Fruit fly (Drosophila melanogaster) whole organism, embryonic: Measurements from ENCODE around the gene Acn.
A peak's percentile ranks its signal among the peaks of the same experiment; 100 is the strongest.

Source experiments
- Atf-2 ChIP-seq: fragments of 200-800 bp; sonication (Bioruptor generic); optimal IDR thresholded peaks from 2 replicates; lab custom pipeline; 2016; ENCODE audit warnings: missing biosample characterization, missing genetic modification characterization
- B-H2 ChIP-seq: fragments of 200-800 bp; sonication (Bioruptor generic); optimal IDR thresholded peaks from 2 replicates; lab custom pipeline; 2018; ENCODE audit warnings: missing biosample characterization, mild to moderate bottlenecking, missing genetic modification characterization
- BtbVII ChIP-seq: fragments of 200-800 bp; sonication (Bioruptor generic); optimal IDR thresholded peaks from 3 replicates; lab custom pipeline; 2017; ENCODE audit warnings: missing biosample characterization, mild to moderate bottlenecking, missing genetic modification characterization
- CG11696 ChIP-seq: fragments of 200-800 bp; sonication (Bioruptor generic); IDR thresholded peaks from 2 replicates; pipeline ENCODE4 v1.3.6; 2022; ENCODE audit warnings: missing biosample characterization, missing genetic modification characterization
- CG12155 ChIP-seq: fragments of 200-800 bp; sonication (Bioruptor generic); optimal IDR thresholded peaks from 3 replicates; lab custom pipeline; 2016; ENCODE audit warnings: missing biosample characterization, missing genetic modification characterization
- CG12299 ChIP-seq: fragments of 200-800 bp; sonication (Bioruptor generic); optimal IDR thresholded peaks from 2 replicates; lab custom pipeline; 2018; ENCODE audit warnings: missing biosample characterization, mild to moderate bottlenecking, missing genetic modification characterization
- CG14965 ChIP-seq: fragments of 200-800 bp; sonication (Bioruptor generic); optimal IDR thresholded peaks from 2 replicates; lab custom pipeline; 2016; ENCODE audit warnings: missing biosample characterization, missing genetic modification characterization, borderline replicate concordance
- CG1603 ChIP-seq: fragments of 200-800 bp; sonication (Bioruptor generic); optimal IDR thresholded peaks from 2 replicates; lab custom pipeline; 2019; ENCODE audit warnings: missing biosample characterization, mild to moderate bottlenecking, missing genetic modification characterization, moderate library complexity
- CG17361 ChIP-seq: fragments of 200-800 bp; sonication (Bioruptor generic); IDR thresholded peaks from 3 replicates; pipeline ENCODE4 v1.3.6; 2022; ENCODE audit warnings: missing biosample characterization, missing genetic modification characterization
- CG18476 ChIP-seq: fragments of 200-800 bp; sonication (Bioruptor generic); optimal IDR thresholded peaks from 2 replicates; lab custom pipeline; 2016; ENCODE audit warnings: missing biosample characterization, mild to moderate bottlenecking, missing genetic modification characterization
- CG18619 ChIP-seq: fragments of 200-800 bp; sonication (Bioruptor generic); optimal IDR thresholded peaks from 3 replicates; lab custom pipeline; 2017; ENCODE audit warnings: missing biosample characterization, mild to moderate bottlenecking, missing genetic modification characterization
- CG18764 ChIP-seq: fragments of 200-800 bp; sonication (Bioruptor generic); optimal IDR thresholded peaks from 3 replicates; lab custom pipeline; 2016; ENCODE audit warnings: missing biosample characterization, missing genetic modification characterization
- CG2129 ChIP-seq: fragments of 200-800 bp; sonication (Bioruptor generic); IDR thresholded peaks from 2 replicates; pipeline ENCODE4 v1.3.6; 2022; ENCODE audit warnings: missing biosample characterization, missing genetic modification characterization; ENCODE audit not compliant: partially characterized antibody
- CG3163 ChIP-seq: fragments of 200-800 bp; sonication (Bioruptor generic); optimal IDR thresholded peaks from 3 replicates; lab custom pipeline; 2016; ENCODE audit warnings: missing biosample characterization, missing genetic modification characterization
- CG34224 ChIP-seq: fragments of 200-800 bp; sonication (Bioruptor generic); IDR thresholded peaks from 3 replicates; pipeline ENCODE4 v1.3.6; 2022; ENCODE audit warnings: missing biosample characterization, missing genetic modification characterization; ENCODE audit not compliant: partially characterized antibody
- CG3838 ChIP-seq: fragments of 200-800 bp; sonication (Bioruptor generic); optimal IDR thresholded peaks from 3 replicates; lab custom pipeline; 2016; ENCODE audit warnings: missing biosample characterization, missing genetic modification characterization
- CG4360 ChIP-seq: fragments of 200-800 bp; sonication (Bioruptor generic); IDR thresholded peaks from 2 replicates; pipeline ENCODE4 v1.3.6; 2022; ENCODE audit warnings: missing biosample characterization, missing genetic modification characterization
- CG6272 ChIP-seq: fragments of 200-800 bp; sonication (Bioruptor generic); IDR thresholded peaks from 2 replicates; pipeline ENCODE4 v1.3.6; 2022; ENCODE audit warnings: missing biosample characterization, missing genetic modification characterization
- CG7963 ChIP-seq: fragments of 200-800 bp; sonication (Bioruptor generic); IDR thresholded peaks from 3 replicates; pipeline ENCODE4 v1.3.6; 2022; ENCODE audit warnings: missing biosample characterization, missing genetic modification characterization; ENCODE audit not compliant: partially characterized antibody
- CG9797 ChIP-seq: fragments of 200-800 bp; sonication (Bioruptor generic); optimal IDR thresholded peaks from 3 replicates; lab custom pipeline; 2018; ENCODE audit warnings: missing biosample characterization, mild to moderate bottlenecking, missing genetic modification characterization
- Dip2 ChIP-seq: fragments of 200-800 bp; sonication (Bioruptor generic); IDR thresholded peaks from 2 replicates; pipeline ENCODE4 v1.3.6; 2022; ENCODE audit warnings: missing biosample characterization, missing genetic modification characterization
- Dip3 ChIP-seq: fragments of 200-800 bp; sonication (Bioruptor generic); optimal IDR thresholded peaks from 3 replicates; lab custom pipeline; 2016; ENCODE audit warnings: missing biosample characterization, missing genetic modification characterization
- Eip74EF ChIP-seq, 2 experiments: fragments of 200-800 bp in 1 of 2; fragments of >200 bp in 1 of 2; sonication (Bioruptor generic) in 1 of 2; optimal IDR thresholded peaks; 2 replicates each; lab custom pipeline; 2017 to 2019; ENCODE audit warnings: missing biosample characterization in 2 of 2, missing genetic modification characterization in 2 of 2, mild to moderate bottlenecking in 1 of 2, moderate library complexity in 1 of 2
- Ets97D ChIP-seq: fragments of 200-800 bp; sonication (Bioruptor generic); optimal IDR thresholded peaks from 3 replicates; lab custom pipeline; 2016; ENCODE audit warnings: missing biosample characterization, missing genetic modification characterization
- Fer1 ChIP-seq: fragments of 200-800 bp; sonication (Bioruptor generic); optimal IDR thresholded peaks from 2 replicates; lab custom pipeline; 2017; ENCODE audit warnings: missing biosample characterization, mild to moderate bottlenecking, missing genetic modification characterization
- Hr51 ChIP-seq, 2 experiments: fragments of 200-800 bp; sonication (Bioruptor generic); optimal IDR thresholded peaks; 2 replicates in 1 of 2; 3 replicates in 1 of 2; lab custom pipeline; 2016 to 2018; ENCODE audit warnings: missing biosample characterization in 2 of 2, missing genetic modification characterization in 2 of 2, mild to moderate bottlenecking in 1 of 2, moderate library complexity in 1 of 2
- Med ChIP-seq: fragments of 200-800 bp; sonication (Bioruptor generic); peaks from one replicate; lab custom pipeline; 2016; ENCODE audit warnings: missing biosample characterization, missing genetic modification characterization, mild to moderate bottlenecking, inconsistent platforms, moderate library complexity
- Ptx1 ChIP-seq: fragments of 200-800 bp; sonication (Bioruptor generic); IDR thresholded peaks from 2 replicates; pipeline ENCODE4 v1.3.6; 2022; ENCODE audit warnings: missing biosample characterization, missing genetic modification characterization
- bsh ChIP-seq, 2 experiments: fragments of 200-800 bp; sonication (Bioruptor generic); optimal IDR thresholded peaks; 2 replicates each; lab custom pipeline; 2017 to 2018; ENCODE audit warnings: mild to moderate bottlenecking in 2 of 2, missing biosample characterization in 2 of 2, missing genetic modification characterization in 2 of 2, moderate library complexity in 1 of 2
- btn ChIP-seq: fragments of 200-800 bp; sonication (Bioruptor generic); optimal IDR thresholded peaks from 2 replicates; lab custom pipeline; 2016; ENCODE audit warnings: missing biosample characterization, missing genetic modification characterization
- cato ChIP-seq: fragments of 200-800 bp; sonication (Bioruptor generic); optimal IDR thresholded peaks from 2 replicates; lab custom pipeline; 2016; ENCODE audit warnings: missing biosample characterization, missing genetic modification characterization, borderline replicate concordance
- dati ChIP-seq: fragments of 200-800 bp; sonication (Bioruptor generic); IDR thresholded peaks from 2 replicates; pipeline ENCODE4 v1.3.6; 2022; ENCODE audit warnings: missing biosample characterization, missing genetic modification characterization
- dimm ChIP-seq: fragments of 200-800 bp; sonication (Bioruptor generic); IDR thresholded peaks from 2 replicates; pipeline ENCODE4 v1.3.6; 2022; ENCODE audit warnings: missing biosample characterization, missing genetic modification characterization
- exex ChIP-seq: fragments of 200-800 bp; sonication (Bioruptor generic); optimal IDR thresholded peaks from 4 replicates; lab custom pipeline; 2018; ENCODE audit warnings: missing biosample characterization, mild to moderate bottlenecking, missing genetic modification characterization, moderate library complexity
- ham ChIP-seq: fragments of 200-800 bp; sonication (Bioruptor generic); IDR thresholded peaks from 2 replicates; pipeline ENCODE4 v1.3.6; 2022; ENCODE audit warnings: missing biosample characterization, missing genetic modification characterization
- lab ChIP-seq: fragments of 200-800 bp; sonication (Bioruptor generic); optimal IDR thresholded peaks from 3 replicates; lab custom pipeline; 2017; ENCODE audit warnings: missing biosample characterization, missing genetic modification characterization, mild to moderate bottlenecking, moderate library complexity, missing genetic modification reagents
- nerfin-1 ChIP-seq: fragments of 200-800 bp; sonication (Bioruptor generic); optimal IDR thresholded peaks from 3 replicates; lab custom pipeline; 2019; ENCODE audit warnings: missing biosample characterization, mild to moderate bottlenecking, missing genetic modification characterization, moderate library complexity
- pho ChIP-seq: fragments of 200-800 bp; sonication (Bioruptor generic); optimal IDR thresholded peaks from 2 replicates; lab custom pipeline; 2016; ENCODE audit warnings: missing biosample characterization, missing genetic modification characterization
- sna ChIP-seq: fragments of 200-800 bp; sonication (Bioruptor generic); IDR thresholded peaks from 2 replicates; pipeline ENCODE4 v1.3.6; 2022; ENCODE audit warnings: missing biosample characterization, missing genetic modification characterization; ENCODE audit not compliant: partially characterized antibody
- ttk ChIP-seq: fragments of 200-800 bp; sonication (Bioruptor generic); IDR thresholded peaks from 2 replicates; pipeline ENCODE4 v2.1.2; 2022; ENCODE audit warnings: missing biosample characterization, missing genetic modification characterization
- wor ChIP-seq: fragments of 200-800 bp; sonication (Bioruptor generic); IDR thresholded peaks from 2 replicates; pipeline ENCODE4 v1.3.6; 2022; ENCODE audit warnings: missing biosample characterization, missing genetic modification characterization

Gene Acn

DNA sequence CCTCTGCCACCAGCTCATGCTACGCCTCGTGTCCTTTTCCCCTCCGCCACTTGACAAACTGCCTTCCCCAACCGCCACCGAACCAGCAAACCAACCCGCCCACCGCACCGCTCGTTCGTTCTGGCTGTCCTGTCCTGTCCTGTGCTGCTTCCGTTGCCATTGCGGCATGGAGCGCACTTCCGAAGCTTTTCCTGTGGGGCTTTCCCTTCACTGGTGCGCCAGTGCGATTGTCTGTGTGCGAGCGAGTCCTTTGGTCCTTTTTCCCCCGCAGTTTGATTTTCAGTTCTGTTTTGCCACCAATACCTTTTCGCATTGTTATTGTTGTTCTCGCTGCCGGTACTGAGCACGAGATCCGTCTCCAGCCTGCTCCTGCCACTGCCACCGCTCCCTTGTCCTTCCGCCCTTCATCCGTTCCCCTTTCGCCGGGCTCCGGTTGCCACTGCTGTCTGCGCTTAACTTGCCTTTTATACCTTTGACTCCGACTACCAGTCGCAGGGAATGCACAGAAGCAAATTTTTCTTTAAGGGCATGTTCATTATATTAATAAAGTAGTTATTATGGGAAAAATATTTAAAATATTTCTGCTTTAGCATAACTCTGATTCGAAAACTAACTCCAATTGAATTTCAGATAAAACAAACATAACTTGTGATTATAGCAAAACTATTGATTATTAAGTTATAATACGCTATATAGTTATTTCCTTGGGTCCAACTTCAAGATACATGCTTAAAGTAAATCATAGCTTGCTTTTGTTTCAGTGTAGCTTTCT, 21.0 kb upstream of the Acn start (continued):
- TF ChIP-seq Dip3, result no peak
- TF ChIP-seq CG1603 (tag; lab: Kevin White, UChicago), result peak; percentile 24
- TF ChIP-seq sna (GFP tag; lab: Robert Waterston, UW), result no peak
- peak; percentile 47; the same call in 1 of the 2 replicates for TF ChIP-seq wor (GFP tag; lab: Robert Waterston, UW)
- TF ChIP-seq dati, result no peak
- TF ChIP-seq Ptx1 (GFP tag; lab: Robert Waterston, UW), result peak; percentile 68
- TF ChIP-seq CG7963 (GFP tag; lab: Robert Waterston, UW), result no peak
- no peak for TF ChIP-seq CG3163 (GFP tag; lab: Kevin White, UChicago)
- TF ChIP-seq Eip74EF (GFP tag; optimal IDR thresholded peaks at IDR 0.05; lab: Kevin White, UChicago), result peak in 1 of 2 experiments; percentile 66
- TF ChIP-seq CG18764 (GFP tag; lab: Kevin White, UChicago), result peak; percentile 12
- TF ChIP-seq Ets97D, result no peak
- TF ChIP-seq CG9797 (GFP tag; lab: Kevin White, UChicago), result no peak
- no peak for TF ChIP-seq CG3838 (GFP tag; lab: Kevin White, UChicago)
- TF ChIP-seq CG4360 (GFP tag; lab: Robert Waterston, UW), result no peak
- no peak for TF ChIP-seq CG6272 (GFP tag; lab: Robert Waterston, UW)
- no peak for TF ChIP-seq Dip2 (GFP tag; lab: Robert Waterston, UW)
- peak; percentile 89 for TF ChIP-seq CG17361 (GFP tag; lab: Robert Waterston, UW)
- no peak for TF ChIP-seq dimm (GFP tag; lab: Robert Waterston, UW)
- TF ChIP-seq Fer1 (GFP tag; lab: Kevin White, UChicago), result peak; percentile 89
- TF ChIP-seq CG34224 (GFP tag; lab: Robert Waterston, UW), result no peak
- no peak for TF ChIP-seq CG2129
- peak; percentile 63 for TF ChIP-seq CG12299
- TF ChIP-seq bsh (GFP tag; optimal IDR thresholded peaks at IDR 0.05; lab: Kevin White, UChicago), result peak in 1 of 2 experiments; percentile 64
- no peak for TF ChIP-seq btn
- TF ChIP-seq lab (GFP tag; lab: Kevin White, UChicago), result peak; percentile 86
- peak; percentile 15 for TF ChIP-seq exex (tag; lab: Kevin White, UChicago)
- TF ChIP-seq nerfin-1 (tag; lab: Kevin White, UChicago), result peak; percentile 63
- TF ChIP-seq cato (GFP tag; lab: Kevin White, UChicago), result no peak
- peak; percentile 76 for TF ChIP-seq BtbVII (GFP tag; lab: Kevin White, UChicago)
- peak; percentile 67 for TF ChIP-seq Med (GFP tag; lab: Kevin White, UChicago)
- peak; percentile 67 for TF ChIP-seq B-H2 (GFP tag; lab: Kevin White, UChicago)
- no peak for TF ChIP-seq Atf-2 (GFP tag; lab: Kevin White, UChicago)
- peak; percentile 35 for TF ChIP-seq CG18476 (GFP tag; lab: Kevin White, UChicago)
- no peak for TF ChIP-seq CG11696 (GFP tag; lab: Robert Waterston, UW)
- peak; percentile 32 for TF ChIP-seq CG12155 (GFP tag; lab: Kevin White, UChicago)
- TF ChIP-seq CG18619 (GFP tag; lab: Kevin White, UChicago), result peak; percentile 70
- TF ChIP-seq Hr51 (GFP tag; optimal IDR thresholded peaks at IDR 0.05; lab: Kevin White, UChicago), result peak in 1 of 2 experiments; percentile 86
- no peak for TF ChIP-seq CG14965 (GFP tag; lab: Kevin White, UChicago)
- peak; percentile 49; the same call in 1 of the 2 replicates for TF ChIP-seq ttk (GFP tag; lab: Robert Waterston, UW)
- TF ChIP-seq ham, result no peak
- TF ChIP-seq pho (GFP tag; lab: Kevin White, UChicago), result peak; percentile 13
